Fruit fly (Drosophila melanogaster): ENCODE results near the gene Drak.

The Drak gene

DNA sequence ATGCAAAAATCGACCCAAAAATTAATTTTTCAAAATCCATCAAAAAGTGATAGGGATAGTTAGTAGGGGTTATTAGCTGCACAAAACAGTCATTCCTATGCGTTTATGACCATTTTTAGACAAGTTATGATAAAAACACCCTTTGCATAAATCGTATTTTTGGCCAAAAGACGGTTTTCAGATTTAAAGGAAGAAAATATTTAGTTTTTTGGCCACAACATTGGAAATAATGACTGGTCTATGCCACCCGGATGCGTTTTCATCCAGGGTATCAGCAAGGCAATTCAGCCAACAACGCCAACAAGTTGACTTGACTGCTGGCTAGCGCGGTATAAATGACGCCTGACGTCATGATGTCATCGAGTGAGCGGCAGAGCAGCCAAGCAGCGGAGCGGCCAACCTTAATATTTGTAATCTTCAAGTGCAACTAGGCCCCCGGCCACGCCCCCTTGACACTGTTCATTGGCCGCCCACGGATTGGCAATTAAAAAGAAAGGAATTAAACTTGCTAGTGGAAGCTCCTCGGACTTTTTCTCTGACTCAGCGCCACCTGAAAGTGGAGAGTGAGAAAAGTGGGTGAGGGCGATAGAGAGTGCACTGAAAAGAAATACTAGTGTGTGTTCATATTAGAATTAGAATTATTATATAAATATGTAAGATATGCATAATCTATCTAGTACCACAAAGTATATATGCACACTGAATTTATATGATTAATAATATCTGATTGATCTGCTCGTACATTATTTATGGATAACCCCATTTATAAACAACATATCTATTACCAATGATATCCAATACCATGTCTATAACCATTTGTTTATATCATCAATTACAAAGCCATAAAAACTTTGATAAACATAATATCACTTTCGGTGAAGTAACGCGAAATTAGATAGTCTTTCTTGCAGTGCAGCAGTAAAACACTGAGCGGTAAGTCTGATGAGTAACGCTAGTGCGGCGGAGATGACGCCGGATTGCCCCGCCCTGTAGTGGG, 67.1 kb downstream of the Drak start (continued):
- peak; percentile 78 for TF ChIP-seq CG10267 (tag; optimal IDR thresholded peaks at IDR 0.05)
- peak; percentile 42 for TF ChIP-seq CG7372 (GFP tag; IDR thresholded peaks at IDR 0.05)
- TF ChIP-seq B-H1 (GFP tag; IDR thresholded peaks at IDR 0.05) = no peak
- TF ChIP-seq CG17568 (GFP tag; optimal IDR thresholded peaks at IDR 0.05) = no peak
- TF ChIP-seq bcd (GFP tag; optimal IDR thresholded peaks at IDR 0.05) = peak; percentile 84
- peak; percentile 47 for TF ChIP-seq bab2 (GFP tag; optimal IDR thresholded peaks at IDR 0.05)
- TF ChIP-seq CG8281 (tag; optimal IDR thresholded peaks at IDR 0.05) = peak; percentile 61
- peak; percentile 94 for TF ChIP-seq dmrt99B (tag; optimal IDR thresholded peaks at IDR 0.05)
- TF ChIP-seq zfh1 (GFP tag; IDR thresholded peaks at IDR 0.05) = peak; percentile 45; the same call in 2 of the 3 replicates
- TF ChIP-seq CG12299 (tag; optimal IDR thresholded peaks at IDR 0.05) = peak; percentile 58
- no peak for TF ChIP-seq CG7271 (tag; optimal IDR thresholded peaks at IDR 0.05)
- TF ChIP-seq CG1529 (GFP tag; optimal IDR thresholded peaks at IDR 0.05) = peak; percentile 73
- TF ChIP-seq CG12659 (GFP tag; optimal IDR thresholded peaks at IDR 0.05) = peak; percentile 92
- peak; percentile 86 for TF ChIP-seq odd (GFP tag; optimal IDR thresholded peaks at IDR 0.05)
- no peak for TF ChIP-seq fd102C (GFP tag; optimal IDR thresholded peaks at IDR 0.05)
- peak; percentile 18 for TF ChIP-seq Max (GFP tag; optimal IDR thresholded peaks at IDR 0.05)
- peak; percentile 72 for TF ChIP-seq tin (GFP tag; optimal IDR thresholded peaks at IDR 0.05)
- no peak for TF ChIP-seq da (GFP tag; optimal IDR thresholded peaks at IDR 0.05)
- TF ChIP-seq CoRest (tag; optimal IDR thresholded peaks at IDR 0.05) = peak; percentile 94
- peak; percentile 41 for TF ChIP-seq Hsf (GFP tag; optimal IDR thresholded peaks at IDR 0.05)
- TF ChIP-seq row (GFP tag; IDR thresholded peaks at IDR 0.05) = peak; percentile 78
- TF ChIP-seq Atf-2 (GFP tag; optimal IDR thresholded peaks at IDR 0.05) = no peak
- TF ChIP-seq CG2116 (GFP tag; optimal IDR thresholded peaks at IDR 0.05) = peak; percentile 54
- no peak for TF ChIP-seq CG12236 (GFP tag; optimal IDR thresholded peaks at IDR 0.05)
- no peak for TF ChIP-seq Atf3 (GFP tag; optimal IDR thresholded peaks at IDR 0.05)
- TF ChIP-seq CG6254 (GFP tag; optimal IDR thresholded peaks at IDR 0.05) = peak; percentile 29
- peak; percentile 66 for TF ChIP-seq jing (GFP tag; optimal IDR thresholded peaks at IDR 0.05)
- peak; percentile 56 for TF ChIP-seq CG12942 (GFP tag; optimal IDR thresholded peaks at IDR 0.05)
- TF ChIP-seq CG3163 (GFP tag; optimal IDR thresholded peaks at IDR 0.05) = peak; percentile 11
- no peak for TF ChIP-seq Mes4 (GFP tag; optimal IDR thresholded peaks at IDR 0.05)
- TF ChIP-seq CG4617 (GFP tag; optimal IDR thresholded peaks at IDR 0.05; ENCODE audit: borderline replicate concordance) = peak; percentile 38
- peak; percentile 70 for TF ChIP-seq sob (GFP tag; IDR thresholded peaks at IDR 0.05)
- peak; percentile 48; the same call in 2 of the 3 replicates for TF ChIP-seq CG14050 (GFP tag; IDR thresholded peaks at IDR 0.05)
- peak; percentile 81 for TF ChIP-seq Atf6 (GFP tag; IDR thresholded peaks at IDR 0.05)
- no peak for TF ChIP-seq pita (GFP tag; optimal IDR thresholded peaks at IDR 0.05)
- TF ChIP-seq pb (GFP tag; optimal IDR thresholded peaks at IDR 0.05) = no peak
- peak; percentile 11 for TF ChIP-seq CG4854 (GFP tag; optimal IDR thresholded peaks at IDR 0.05)
- TF ChIP-seq CG11456 (GFP tag; IDR thresholded peaks at IDR 0.05) = 0 out of 3 replicates have a peak, but pooled peaks have one; percentile 28
- peak; percentile 85 for TF ChIP-seq CG2712 (tag; optimal IDR thresholded peaks at IDR 0.05)
- peak; percentile 33 for TF ChIP-seq CG31365 (tag; optimal IDR thresholded peaks at IDR 0.05)
- peak; percentile 57; the same call in 1 of the 2 replicates for TF ChIP-seq CG14014 (GFP tag; IDR thresholded peaks at IDR 0.05)
- no peak for TF ChIP-seq lbe (GFP tag; optimal IDR thresholded peaks at IDR 0.05)
- peak; percentile 4 for TF ChIP-seq Side (GFP tag; optimal IDR thresholded peaks at IDR 0.05)
- peak; percentile 78 for TF ChIP-seq CG3407 (GFP tag; optimal IDR thresholded peaks at IDR 0.05)
- TF ChIP-seq aop (GFP tag; IDR thresholded peaks at IDR 0.05) = no peak
- 0 out of 2 replicates have a peak, but pooled peaks have one; percentile 21 for TF ChIP-seq CG5953 (GFP tag; IDR thresholded peaks at IDR 0.05)
- peak; percentile 37 for TF ChIP-seq Lhr (GFP tag; optimal IDR thresholded peaks at IDR 0.05)
- peak; percentile 67 for TF ChIP-seq HLH3B (GFP tag; IDR thresholded peaks at IDR 0.05)

Data from whole organism, embryonic.